Worm (Caenorhabditis elegans) whole organism, young adult: ENCODE measurements around the gene fbxa-88.

Experiments used
- T26A5.8 ChIP-seq: sonication (generic microtip); optimal IDR thresholded peaks from 2 replicates; lab custom pipeline; 2016; ENCODE audit warnings: missing genetic modification characterization, missing compliant biosample characterization
- attf-6 ChIP-seq: fragments of 200-800 bp; sonication (Bioruptor generic); IDR thresholded peaks from 2 replicates; pipeline ENCODE4 v1.3.6; 2022; ENCODE audit warnings: missing genetic modification reagents, missing genetic modification characterization, missing compliant biosample characterization
- chd-7 ChIP-seq: sonication (generic microtip); optimal IDR thresholded peaks from 2 replicates; lab custom pipeline; 2016; ENCODE audit warnings: mild to moderate bottlenecking, missing genetic modification characterization, moderate library complexity, missing compliant biosample characterization
- die-1 ChIP-seq: sonication (generic microtip); optimal IDR thresholded peaks from 2 replicates; lab custom pipeline; 2016; ENCODE audit warnings: missing genotype, mild to moderate bottlenecking, missing genetic modification characterization, missing compliant biosample characterization
- dpl-1 ChIP-seq: fragments of 150-350 bp; optimal IDR thresholded peaks from 2 replicates; lab custom pipeline; 2014; ENCODE audit warnings: missing biosample characterization, missing genetic modification reagents, missing genetic modification characterization
- ets-4 ChIP-seq: fragments of 200-800 bp; sonication (Bioruptor generic); optimal IDR thresholded peaks from 2 replicates; lab custom pipeline; 2018; ENCODE audit warnings: mild to moderate bottlenecking, missing genetic modification characterization, missing compliant biosample characterization
- him-1 ChIP-seq: sonication (generic microtip); optimal IDR thresholded peaks from 2 replicates; lab custom pipeline; 2016; ENCODE audit warnings: missing genotype, missing genetic modification reagents, missing genetic modification characterization, missing compliant biosample characterization
- nfya-1 ChIP-seq: sonication (generic microtip); optimal IDR thresholded peaks from 2 replicates; lab custom pipeline; 2017; ENCODE audit warnings: antibody characterized with exemption, missing compliant biosample characterization, missing genetic modification characterization, borderline replicate concordance; ENCODE audit not compliant: insufficient read depth
- ztf-28 ChIP-seq: fragments of 200-800 bp; sonication (Bioruptor generic); IDR thresholded peaks from 2 replicates; pipeline ENCODE4 v1.3.6; 2022; ENCODE audit warnings: missing genetic modification reagents, missing genetic modification characterization, missing compliant biosample characterization

ce11 chrV:16192114-16192513, 49.2 kb upstream of the fbxa-88 start, which contains the start of gene srh-279:
- TF ChIP-seq chd-7 (tag; lab: Kevin White, UChicago), result no peak
- TF ChIP-seq die-1, result no peak
- TF ChIP-seq ztf-28 (GFP tag; lab: Robert Waterston, UW), result no peak
- TF ChIP-seq ets-4 (GFP tag; lab: Kevin White, UChicago), result no peak
- no peak for TF ChIP-seq dpl-1 (GFP tag; lab: Kevin White, UChicago)
- TF ChIP-seq him-1 (tag; lab: Kevin White, UChicago), result no peak
- no peak for TF ChIP-seq nfya-1 (tag; lab: Kevin White, UChicago)
- no peak for TF ChIP-seq attf-6 (GFP tag; lab: Robert Waterston, UW)
- no peak for TF ChIP-seq T26A5.8 (tag; lab: Kevin White, UChicago)
